Worm (Caenorhabditis elegans): ENCODE data around the gene F45D3.3.

F45D3.3 gene

DNA sequence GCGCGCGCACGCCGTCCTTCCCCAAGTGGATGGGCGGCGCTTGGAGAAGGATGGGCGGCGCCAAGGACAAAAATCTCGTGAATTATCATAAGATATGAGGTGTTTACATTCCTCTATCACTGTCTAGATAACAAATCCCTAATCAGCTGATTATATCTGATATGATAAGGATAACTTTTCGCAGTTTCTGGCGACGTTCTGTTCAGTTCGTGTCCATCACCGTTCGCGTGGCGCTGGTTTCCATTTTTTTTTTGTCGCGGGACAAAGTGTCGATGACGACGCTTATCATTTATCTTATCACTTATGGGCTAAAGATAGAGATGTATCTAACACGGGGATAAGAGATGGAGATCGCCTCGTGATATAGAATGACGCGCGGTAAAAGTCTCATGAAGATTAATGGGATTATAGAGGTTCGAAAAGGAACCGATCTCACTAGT is 3.1 kb upstream of the F45D3.3 start:
- TF ChIP-seq mml-1 (tag; optimal IDR thresholded peaks at IDR 0.05) (peak; percentile 13), elt-3 (tag; optimal IDR thresholded peaks at IDR 0.05) (peak; percentile 97 to 99 (median 99)), nhr-23 (tag; optimal IDR thresholded peaks at IDR 0.05) (peak; percentile 89), pha-4 (tag; optimal IDR thresholded peaks at IDR 0.05) (no peak), lin-39 (tag; optimal IDR thresholded peaks at IDR 0.05) (no peak), nhr-25 (tag; optimal IDR thresholded peaks at IDR 0.05) (peak; percentile 13), hmg-11 (tag; optimal IDR thresholded peaks at IDR 0.05) (no peak), nhr-12 (tag; optimal IDR thresholded peaks at IDR 0.05) (no peak), ceh-9 (tag; optimal IDR thresholded peaks at IDR 0.05) (no peak), pqm-1 (tag; optimal IDR thresholded peaks at IDR 0.05) (no peak), mdl-1 (tag; optimal IDR thresholded peaks at IDR 0.05) (no peak), nhr-43 (tag; optimal IDR thresholded peaks at IDR 0.05; ENCODE audit: poor library complexity, severe bottlenecking) (peak; percentile 81), ceh-28 (tag; optimal IDR thresholded peaks at IDR 0.05) (peak; percentile 11), fkh-2 (tag; optimal IDR thresholded peaks at IDR 0.05) (no peak), zag-1 (tag; optimal IDR thresholded peaks at IDR 0.05) (no peak), nhr-76 (tag; optimal IDR thresholded peaks at IDR 0.05) (no peak), aly-2 (tag; optimal IDR thresholded peaks at IDR 0.05) (no peak), tbx-2 (tag; optimal IDR thresholded peaks at IDR 0.05) (peak; percentile 26)

DNA sequence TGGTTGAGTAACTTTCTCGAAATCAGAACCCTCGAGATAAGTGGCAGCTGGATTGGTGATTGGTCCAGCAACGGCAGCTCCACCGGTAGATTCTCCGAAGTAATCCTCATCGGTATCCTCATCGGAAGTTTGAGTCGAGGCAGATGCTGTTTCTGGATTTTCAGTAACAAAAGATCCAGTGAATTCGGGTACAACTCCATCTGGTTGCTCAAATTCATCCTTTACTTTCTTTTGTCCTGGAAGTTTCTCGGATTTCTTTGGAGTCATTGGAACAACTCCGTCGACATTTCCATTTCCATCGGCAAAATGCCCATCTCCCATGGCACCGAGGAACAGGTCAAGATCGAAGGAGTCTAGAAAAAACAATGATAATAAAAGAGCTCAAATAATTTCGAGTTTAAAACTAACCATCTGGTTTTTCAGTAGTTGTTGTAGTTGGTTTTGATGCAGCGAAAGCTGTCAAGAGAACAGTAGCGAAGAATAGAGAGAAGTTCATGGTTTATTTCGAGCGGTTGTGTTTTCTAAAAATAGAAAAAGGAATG is 2.6 kb upstream of the F45D3.3 start, which contains the start of gene F45D3.4:
TSS of gene F45D3.4 (minus strand) at position 521 of the 542 bp plus-strand sequence.
- no peak for TF ChIP-seq elt-1 (tag; optimal IDR thresholded peaks at IDR 0.05)
- no peak for TF ChIP-seq nhr-11 (tag; optimal IDR thresholded peaks at IDR 0.05)
- no peak for TF ChIP-seq jun-1 (tag; optimal IDR thresholded peaks at IDR 0.05)
- peak; percentile 90 for TF ChIP-seq ama-1 (optimal IDR thresholded peaks at IDR 0.05)
- no peak for TF ChIP-seq elt-3 (tag; optimal IDR thresholded peaks at IDR 0.05)
- TF ChIP-seq ceh-82 (tag; optimal IDR thresholded peaks at IDR 0.05) = no peak
- TF ChIP-seq nhr-76 (tag; optimal IDR thresholded peaks at IDR 0.05) = no peak
- peak; percentile 41 for TF ChIP-seq lin-39 (tag; optimal IDR thresholded peaks at IDR 0.05)
- no peak for TF ChIP-seq daf-12 (tag; optimal IDR thresholded peaks at IDR 0.05)
- no peak for TF ChIP-seq fos-1 (tag; optimal IDR thresholded peaks at IDR 0.05)
- TF ChIP-seq pqm-1 (tag; optimal IDR thresholded peaks at IDR 0.05) = no peak
- TF ChIP-seq nhr-25 (tag; optimal IDR thresholded peaks at IDR 0.05) = peak; percentile 2

DNA sequence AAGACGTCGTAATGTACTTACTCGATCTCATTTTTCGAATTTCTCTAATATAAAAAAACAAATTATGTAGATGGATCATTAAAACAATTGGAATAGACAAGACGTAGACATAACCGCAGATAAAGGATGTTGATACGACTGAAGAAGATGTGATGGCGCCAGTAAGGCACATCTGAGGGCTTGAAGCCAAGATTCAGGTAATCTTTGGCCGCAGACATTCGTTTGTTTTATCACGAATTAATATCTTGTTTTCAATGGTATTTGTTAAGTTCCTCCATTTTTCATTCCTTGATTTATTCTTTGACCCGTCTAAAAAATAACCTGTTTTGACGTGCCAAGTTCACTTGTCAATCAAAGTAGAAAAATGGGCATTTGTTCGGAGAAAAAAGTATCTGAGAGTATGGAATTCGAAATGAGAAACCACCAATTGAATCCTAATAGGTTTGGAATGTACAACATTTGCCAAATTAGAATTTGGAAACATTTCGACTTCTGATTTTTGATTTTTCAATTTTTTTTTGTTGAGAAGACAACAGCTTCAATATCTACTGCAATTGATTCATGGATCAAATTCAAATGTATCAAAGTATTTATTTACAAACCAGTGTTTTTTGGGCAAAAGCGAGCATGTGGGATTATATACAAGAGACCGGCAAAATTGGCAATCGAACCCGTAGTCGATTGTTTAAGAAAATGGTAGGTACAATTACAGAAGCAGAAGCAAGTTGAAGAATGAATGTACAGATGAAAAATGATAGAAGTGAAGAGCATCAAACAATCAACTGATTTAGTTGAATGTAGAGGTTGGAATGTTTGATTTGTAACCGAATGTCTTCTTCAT is 1.7 kb upstream of the F45D3.3 start:
- TF ChIP-seq fos-1 (tag; optimal IDR thresholded peaks at IDR 0.05) (no peak), nhr-25 (tag; optimal IDR thresholded peaks at IDR 0.05) (peak; percentile 43), ama-1 (optimal IDR thresholded peaks at IDR 0.05) (peak; percentile 80), elt-3 (tag; optimal IDR thresholded peaks at IDR 0.05) (peak in 1 of 3 experiments; percentile 62), unc-62 (GFP tag; optimal IDR thresholded peaks at IDR 0.05) (peak; percentile 10), mdl-1 (tag; optimal IDR thresholded peaks at IDR 0.05) (no peak), nhr-28 (tag; optimal IDR thresholded peaks at IDR 0.05) (peak; percentile 80), tbx-2 (tag; optimal IDR thresholded peaks at IDR 0.05) (peak; percentile 3), lin-15B (tag; optimal IDR thresholded peaks at IDR 0.05) (no peak), nhr-76 (tag; optimal IDR thresholded peaks at IDR 0.05) (peak; percentile 58), nhr-43 (tag; optimal IDR thresholded peaks at IDR 0.05; ENCODE audit: poor library complexity, severe bottlenecking) (peak; percentile 66), nfya-1 (tag; optimal IDR thresholded peaks at IDR 0.05; ENCODE audit: insufficient read depth) (peak; percentile 8)

DNA sequence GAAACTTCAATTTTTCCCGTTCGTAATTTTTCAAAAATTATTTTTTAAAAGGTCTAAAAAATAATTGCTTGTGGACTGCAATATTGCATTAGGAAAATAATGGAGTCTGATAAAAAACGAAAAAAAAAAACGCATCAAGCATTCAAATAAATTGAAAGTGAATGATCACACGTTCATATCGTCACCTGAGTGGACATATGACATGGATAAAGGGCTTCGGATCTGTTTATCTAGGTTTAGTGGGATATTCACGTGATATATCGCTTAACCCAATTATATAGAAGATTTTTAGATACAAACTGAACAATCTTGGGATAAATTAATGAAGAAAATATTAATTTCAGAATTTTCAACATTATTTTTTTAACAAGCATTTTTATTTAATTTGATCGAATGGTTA is 570 bp upstream of the F45D3.3 start:
- TF ChIP-seq pqm-1 (tag; optimal IDR thresholded peaks at IDR 0.05) (no peak), nhr-237 (tag; optimal IDR thresholded peaks at IDR 0.05) (no peak), nhr-43 (tag; optimal IDR thresholded peaks at IDR 0.05; ENCODE audit: poor library complexity, severe bottlenecking) (peak; percentile 29), nhr-23 (tag; optimal IDR thresholded peaks at IDR 0.05) (peak; percentile 59), snpc-4 (tag; optimal IDR thresholded peaks at IDR 0.05) (no peak)

DNA sequence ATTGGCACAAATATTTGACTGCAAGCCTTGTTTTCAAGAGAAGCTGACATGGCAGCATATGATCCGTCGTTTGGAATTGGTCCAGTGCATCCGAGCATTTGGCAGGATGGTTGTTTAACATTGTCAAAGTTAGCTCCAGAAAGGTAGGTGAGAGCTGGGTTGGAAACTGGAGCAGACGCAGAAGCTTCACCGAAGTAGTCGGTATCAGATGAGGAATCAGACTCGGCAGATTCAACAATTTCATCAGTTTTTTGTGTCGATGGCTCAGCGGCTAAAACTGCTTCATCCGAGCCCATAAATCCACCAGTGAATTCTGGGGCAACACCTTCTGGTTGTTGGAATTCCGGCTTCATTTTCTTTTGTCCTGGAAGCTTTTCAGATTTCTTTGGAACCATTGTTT is 581 bp downstream of the F45D3.3 start:
- TF ChIP-seq nhr-25 (tag; optimal IDR thresholded peaks at IDR 0.05) (peak; percentile 36), ama-1 (optimal IDR thresholded peaks at IDR 0.05) (peak; percentile 95), nhr-43 (tag; optimal IDR thresholded peaks at IDR 0.05; ENCODE audit: poor library complexity, severe bottlenecking) (peak; percentile 50), hmg-11 (tag; optimal IDR thresholded peaks at IDR 0.05) (no peak)

Measured in whole organism, L3 larva.